Worm (Caenorhabditis elegans): ENCODE results near the gene pqn-35.

Gene pqn-35

DNA sequence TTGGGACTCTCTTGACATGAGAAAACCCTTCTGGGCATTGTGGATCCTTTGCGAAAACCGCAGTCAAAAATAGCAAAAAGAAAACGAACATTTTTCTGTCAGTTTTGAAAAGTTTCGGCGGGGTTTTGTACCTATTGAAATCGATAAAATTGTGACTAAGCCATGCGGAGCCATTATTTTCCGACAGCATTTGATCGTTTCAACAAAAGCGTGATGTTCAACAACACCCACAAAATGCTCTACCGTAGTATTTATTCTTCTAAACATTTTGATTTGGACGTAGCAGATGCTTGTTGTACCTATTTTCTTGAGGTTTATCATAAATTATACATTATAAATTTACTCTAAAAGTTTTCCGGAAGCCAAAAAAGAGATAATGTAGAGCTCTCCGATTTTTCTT, 3.6 kb downstream of the pqn-35 start, which contains the start of gene clec-136:
Gene clec-136 (minus strand): TSS at position 101 of the 400 bp plus-strand sequence.
- TF ChIP-seq dao-5 (tag; optimal IDR thresholded peaks at IDR 0.05) (no peak), W03F9.2 (tag; optimal IDR thresholded peaks at IDR 0.05) (no peak), him-1 (tag; optimal IDR thresholded peaks at IDR 0.05) (no peak)

- TF ChIP-seq him-1 (tag; optimal IDR thresholded peaks at IDR 0.05) = no peak
- no peak for TF ChIP-seq dao-5 (tag; optimal IDR thresholded peaks at IDR 0.05)
Measured at ce11 chrII:4617990-4618389, 5.2 kb downstream of the pqn-35 start, which contains the start of gene clec-137. TSS of gene clec-137 (minus strand) at chrII:4618090.

- TF ChIP-seq dao-5 (tag; optimal IDR thresholded peaks at IDR 0.05) (no peak), him-1 (tag; optimal IDR thresholded peaks at IDR 0.05) (no peak), W03F9.2 (tag; optimal IDR thresholded peaks at IDR 0.05) (no peak)
Measured at ce11 chrII:4619700-4620099, 6.9 kb downstream of the pqn-35 start, which contains the start of gene clec-138. TSS of gene clec-138 (minus strand) at chrII:4619800.

- no peak for TF ChIP-seq him-1 (tag; optimal IDR thresholded peaks at IDR 0.05)
- no peak for TF ChIP-seq W03F9.2 (tag; optimal IDR thresholded peaks at IDR 0.05)
- TF ChIP-seq dao-5 (tag; optimal IDR thresholded peaks at IDR 0.05) = no peak
Measured at ce11 chrII:4621650-4622049, 8.9 kb downstream of the pqn-35 start, which contains the start of gene clec-139. TSS of gene clec-139 (minus strand) at chrII:4621750.

DNA sequence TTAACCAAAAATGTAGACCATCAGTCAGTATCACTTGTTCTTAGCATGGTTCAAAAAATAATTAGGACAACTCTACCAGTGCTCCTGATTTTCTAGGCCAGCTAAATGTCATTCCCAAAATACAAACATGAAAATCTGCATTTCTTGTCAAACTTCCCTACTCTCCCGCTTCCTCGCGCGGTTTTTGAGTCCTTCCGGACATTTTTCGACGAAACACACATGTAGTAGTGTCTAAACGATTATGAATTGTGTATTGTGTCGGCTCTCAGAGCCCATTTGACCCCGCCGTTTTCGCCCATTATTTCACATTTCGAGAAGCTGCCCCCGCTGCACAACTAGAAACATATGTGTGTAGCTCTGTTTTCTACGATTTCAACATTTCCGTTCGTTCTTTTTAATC, 13.8 kb downstream of the pqn-35 start, which contains the start of gene F35D11.1:
Gene F35D11.1 (plus strand): TSS at position 301 of the 400 bp plus-strand sequence.
- TF ChIP-seq W03F9.2 (tag; optimal IDR thresholded peaks at IDR 0.05) (no peak), dao-5 (tag; optimal IDR thresholded peaks at IDR 0.05) (no peak), him-1 (tag; optimal IDR thresholded peaks at IDR 0.05) (no peak)

ce11 chrII:4631479-4631878, 18.7 kb downstream of the pqn-35 start:
- TF ChIP-seq dao-5 (tag; optimal IDR thresholded peaks at IDR 0.05) (no peak), him-1 (tag; optimal IDR thresholded peaks at IDR 0.05) (no peak), W03F9.2 (tag; optimal IDR thresholded peaks at IDR 0.05) (no peak)

ce11 chrII:4638241-4638640, 25.4 kb downstream of the pqn-35 start, which contains the start of gene che-10:
TSS of gene che-10 (minus strand) at chrII:4638341.
- TF ChIP-seq him-1 (tag; optimal IDR thresholded peaks at IDR 0.05) (no peak), W03F9.2 (tag; optimal IDR thresholded peaks at IDR 0.05) (no peak), dao-5 (tag; optimal IDR thresholded peaks at IDR 0.05) (no peak)

- no peak for TF ChIP-seq dao-5 (tag; optimal IDR thresholded peaks at IDR 0.05)
- no peak for TF ChIP-seq him-1 (tag; optimal IDR thresholded peaks at IDR 0.05)
- TF ChIP-seq W03F9.2 (tag; optimal IDR thresholded peaks at IDR 0.05) = no peak
Measured at ce11 chrII:4638891-4639290, 26.1 kb downstream of the pqn-35 start.

DNA sequence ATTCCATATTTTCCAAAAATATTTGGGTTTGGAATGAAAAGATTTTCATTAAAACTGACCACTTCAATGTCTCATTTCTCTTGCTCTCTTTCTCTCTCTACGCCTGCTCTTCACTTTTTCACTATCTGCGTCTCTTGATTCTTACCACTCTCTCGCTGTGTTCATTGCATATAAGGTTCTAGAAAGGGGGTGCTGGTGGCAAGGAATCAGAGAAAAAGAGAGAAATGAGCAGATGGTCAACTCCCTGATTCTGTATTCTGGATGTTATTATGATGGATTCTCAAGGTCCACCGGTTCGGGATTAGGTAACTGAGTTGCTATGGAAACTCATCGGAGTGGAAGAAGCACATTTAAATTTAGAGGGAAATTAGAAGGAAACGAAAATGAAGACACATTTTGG, 28.0 kb downstream of the pqn-35 start:
- no peak for TF ChIP-seq dao-5 (tag; optimal IDR thresholded peaks at IDR 0.05)
- TF ChIP-seq him-1 (tag; optimal IDR thresholded peaks at IDR 0.05) = no peak
- no peak for TF ChIP-seq W03F9.2 (tag; optimal IDR thresholded peaks at IDR 0.05)

ce11 chrII:4648785-4649184, 36.0 kb downstream of the pqn-35 start, which contains the start of gene lgc-27:
TSS of gene lgc-27 (plus strand) at chrII:4649085.
- no peak for TF ChIP-seq W03F9.2 (tag; optimal IDR thresholded peaks at IDR 0.05)
- TF ChIP-seq him-1 (tag; optimal IDR thresholded peaks at IDR 0.05) = no peak
- TF ChIP-seq dao-5 (tag; optimal IDR thresholded peaks at IDR 0.05) = no peak

DNA sequence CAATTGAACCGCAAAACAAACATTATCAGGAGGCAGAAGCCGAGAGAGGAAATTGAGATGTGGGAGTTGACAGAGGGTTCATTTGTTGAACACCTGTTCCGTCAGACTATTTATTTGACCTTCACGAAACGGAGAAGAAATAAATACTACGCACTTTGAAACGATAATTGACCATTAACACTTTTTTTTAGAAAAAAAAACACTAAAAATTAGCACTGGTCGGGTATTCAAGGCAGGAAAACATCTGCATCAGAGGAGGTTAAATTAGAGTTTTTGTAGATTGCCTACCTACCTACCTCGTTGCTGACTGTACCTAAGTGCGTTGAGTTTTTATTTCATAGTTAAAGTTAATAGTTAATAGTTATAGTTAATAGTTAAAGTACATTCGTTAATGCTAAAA, 37.3 kb downstream of the pqn-35 start:
- TF ChIP-seq dao-5 (tag; optimal IDR thresholded peaks at IDR 0.05) (no peak), W03F9.2 (tag; optimal IDR thresholded peaks at IDR 0.05) (no peak), him-1 (tag; optimal IDR thresholded peaks at IDR 0.05) (no peak)

ce11 chrII:4655834-4656233, 43.0 kb downstream of the pqn-35 start, which contains the start of gene fut-6:
TSS of gene fut-6 (minus strand) at chrII:4655934.
- TF ChIP-seq him-1 (tag; optimal IDR thresholded peaks at IDR 0.05) (no peak), dao-5 (tag; optimal IDR thresholded peaks at IDR 0.05) (no peak), W03F9.2 (tag; optimal IDR thresholded peaks at IDR 0.05) (no peak)

ce11 chrII:4657370-4657769, 44.6 kb downstream of the pqn-35 start:
- TF ChIP-seq him-1 (tag; optimal IDR thresholded peaks at IDR 0.05) = no peak
- no peak for TF ChIP-seq W03F9.2 (tag; optimal IDR thresholded peaks at IDR 0.05)
- no peak for TF ChIP-seq dao-5 (tag; optimal IDR thresholded peaks at IDR 0.05)

DNA sequence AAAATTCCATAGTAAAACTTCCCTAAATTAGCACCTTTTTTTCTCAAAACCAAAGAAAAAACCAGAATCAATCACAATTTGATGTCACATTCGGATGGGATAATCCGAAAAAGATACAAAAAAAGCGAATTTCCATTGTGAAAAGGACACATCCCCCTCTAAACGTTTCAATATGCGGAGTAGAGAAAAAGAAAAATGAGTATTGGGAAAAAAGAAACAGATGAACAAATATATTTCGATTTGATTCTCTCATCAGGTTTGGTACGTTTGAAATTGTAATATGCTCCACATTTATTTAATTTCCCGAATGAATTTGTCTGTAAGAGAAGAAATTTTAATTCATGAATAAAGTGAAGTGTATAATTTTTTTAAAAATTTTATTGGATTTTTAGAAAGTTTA, 45.5 kb downstream of the pqn-35 start:
- no peak for TF ChIP-seq dao-5 (tag; optimal IDR thresholded peaks at IDR 0.05)
- TF ChIP-seq him-1 (tag; optimal IDR thresholded peaks at IDR 0.05) = no peak
- TF ChIP-seq W03F9.2 (tag; optimal IDR thresholded peaks at IDR 0.05) = no peak

ce11 chrII:4661278-4661677, 48.5 kb downstream of the pqn-35 start, which contains the start of gene T05A7.13:
TSS of gene T05A7.13 (minus strand) at chrII:4661378.
- TF ChIP-seq dao-5 (tag; optimal IDR thresholded peaks at IDR 0.05) = no peak
- no peak for TF ChIP-seq him-1 (tag; optimal IDR thresholded peaks at IDR 0.05)
- TF ChIP-seq W03F9.2 (tag; optimal IDR thresholded peaks at IDR 0.05) = no peak
